Worm (Caenorhabditis elegans) whole organism, late embryonic: Measurements from ENCODE around the gene Y37D8A.6.

Experiments used
- C08G9.2 ChIP-seq: sonication (generic microtip); optimal IDR thresholded peaks from 2 replicates; lab custom pipeline; 2016; ENCODE audit warnings: mild to moderate bottlenecking, missing genetic modification characterization, moderate library complexity, missing compliant biosample characterization
- K02D7.2 ChIP-seq: sonication (generic microtip); optimal IDR thresholded peaks from 2 replicates; lab custom pipeline; 2017; ENCODE audit warnings: mild to moderate bottlenecking, missing genetic modification characterization, missing compliant biosample characterization
- ama-1 ChIP-seq: fragments of 150-350 bp; optimal IDR thresholded peaks from 2 replicates; lab custom pipeline; 2014
- ceh-19 ChIP-seq: fragments of 200-800 bp; sonication (Bioruptor generic); optimal IDR thresholded peaks from 2 replicates; lab custom pipeline; 2018; ENCODE audit warnings: mild to moderate bottlenecking, missing genetic modification characterization, missing compliant biosample characterization
- ceh-22 ChIP-seq: sonication (generic microtip); optimal IDR thresholded peaks from 2 replicates; lab custom pipeline; 2017; ENCODE audit warnings: missing biosample characterization, missing genetic modification characterization
- ceh-45 ChIP-seq: fragments of 200-800 bp; sonication (Bioruptor generic); IDR thresholded peaks from 2 replicates; pipeline ENCODE4 v1.3.6; 2022; ENCODE audit warnings: missing genetic modification reagents, missing genetic modification characterization, missing compliant biosample characterization
- tbx-7 ChIP-seq: sonication (generic microtip); optimal IDR thresholded peaks from 2 replicates; lab custom pipeline; 2016; ENCODE audit warnings: missing genotype, missing genetic modification characterization, missing compliant biosample characterization
- ttx-3 ChIP-seq: sonication (generic microtip); optimal IDR thresholded peaks from 2 replicates; lab custom pipeline; 2016; ENCODE audit warnings: missing genetic modification reagents, missing genetic modification characterization, missing compliant biosample characterization
- unc-86 ChIP-seq: sonication (generic microtip); optimal IDR thresholded peaks from 2 replicates; lab custom pipeline; 2016; ENCODE audit warnings: missing genetic modification characterization, missing compliant biosample characterization

- no peak for TF ChIP-seq unc-86 (tag; lab: Kevin White, UChicago)
- no peak for TF ChIP-seq ceh-45 (GFP tag; lab: Robert Waterston, UW)
- TF ChIP-seq K02D7.2, result no peak
- TF ChIP-seq ceh-22 (tag; lab: Kevin White, UChicago), result no peak
- TF ChIP-seq C08G9.2 (tag; lab: Kevin White, UChicago), result no peak
- no peak for TF ChIP-seq ama-1 (lab: Kevin White, UChicago)
- TF ChIP-seq ttx-3 (tag; lab: Kevin White, UChicago), result no peak
- TF ChIP-seq tbx-7 (tag; lab: Kevin White, UChicago), result no peak
- TF ChIP-seq ceh-19 (GFP tag; lab: Kevin White, UChicago), result no peak
Measured at ce11 chrIII:12875653-12876052, 5.6 kb upstream of the Y37D8A.6 start.
